Worm (Caenorhabditis elegans) whole organism, L3 larva: ENCODE data around the gene trpl-5.

Experiments used
- ama-1 ChIP-seq: fragments of 150-350 bp; optimal IDR thresholded peaks from 2 replicates; lab custom pipeline; 2018
- elt-1 ChIP-seq: fragments of 150-350 bp; optimal IDR thresholded peaks from 2 replicates; lab custom pipeline; 2014; ENCODE audit warnings: missing biosample characterization, missing genetic modification characterization
- mdl-1 ChIP-seq: fragments of 150-350 bp; optimal IDR thresholded peaks from 2 replicates; lab custom pipeline; 2014; ENCODE audit warnings: missing biosample characterization, missing genetic modification characterization
- nhr-11 ChIP-seq: fragments of 150-350 bp; optimal IDR thresholded peaks from 2 replicates; lab custom pipeline; 2014; ENCODE audit warnings: missing biosample characterization, missing genetic modification characterization
- nhr-28 ChIP-seq: fragments of 150-350 bp; optimal IDR thresholded peaks from 2 replicates; lab custom pipeline; 2014; ENCODE audit warnings: missing biosample characterization, missing genetic modification characterization
- zag-1 ChIP-seq: fragments of 150-350 bp; optimal IDR thresholded peaks from 2 replicates; lab custom pipeline; 2014; ENCODE audit warnings: missing biosample characterization, missing genetic modification characterization

DNA sequence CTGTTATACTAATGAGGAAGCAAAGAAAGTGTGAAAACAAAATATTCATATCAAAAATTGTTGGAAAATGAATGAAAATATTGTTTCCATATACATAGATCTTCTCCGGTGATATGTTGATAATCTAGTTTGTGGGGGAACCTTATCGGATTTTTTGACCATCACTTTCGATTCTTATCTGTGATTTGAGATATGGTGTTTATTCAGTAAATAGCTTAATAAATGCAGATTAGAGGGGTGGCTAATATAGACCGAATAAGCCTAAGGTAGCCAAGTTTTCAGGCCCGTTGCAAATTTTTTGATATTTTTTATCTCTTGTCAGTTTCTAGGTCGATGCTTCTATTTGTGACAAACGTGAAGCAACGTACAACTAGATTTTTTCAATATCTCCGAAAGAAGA, 19.0 kb downstream of the trpl-5 start, which contains the start of gene F07E5.7:
- TF ChIP-seq elt-1 (tag; lab: Kevin White, UChicago) (no peak), mdl-1 (no peak), ama-1 (lab: Kevin White, UChicago) (no peak), nhr-28 (tag; lab: Kevin White, UChicago) (no peak), zag-1 (tag; lab: Kevin White, UChicago) (no peak), nhr-11 (tag; lab: Kevin White, UChicago) (no peak)
